Worm (Caenorhabditis elegans) whole organism, L1 larva: ENCODE data around the gene srt-52.

Experiments
- C04F5.9 ChIP-seq: sonication (generic microtip); optimal IDR thresholded peaks from 2 replicates; lab custom pipeline; 2016; ENCODE audit warnings: missing genetic modification characterization, missing compliant biosample characterization
- C16A3.4 ChIP-seq: fragments of 150-350 bp; optimal IDR thresholded peaks from 2 replicates; lab custom pipeline; 2014; ENCODE audit warnings: missing biosample characterization, missing genetic modification characterization
- C34B4.2 ChIP-seq: sonication (generic microtip); optimal IDR thresholded peaks from 2 replicates; lab custom pipeline; 2017; ENCODE audit warnings: mild to moderate bottlenecking, missing genetic modification characterization, missing compliant biosample characterization
- F16B12.6 ChIP-seq: fragments of 150-350 bp; optimal IDR thresholded peaks from 2 replicates; lab custom pipeline; 2014; ENCODE audit warnings: missing biosample characterization, missing genetic modification characterization
- Y116A8C.19 ChIP-seq: sonication (generic microtip); optimal IDR thresholded peaks from 2 replicates; lab custom pipeline; 2016; ENCODE audit warnings: missing compliant biosample characterization, missing genetic modification characterization, borderline replicate concordance
- aha-1 ChIP-seq: fragments of 150-350 bp; optimal IDR thresholded peaks from 2 replicates; lab custom pipeline; 2014; ENCODE audit warnings: missing biosample characterization, missing genetic modification characterization
- aly-2 ChIP-seq: fragments of 150-350 bp; optimal IDR thresholded peaks from 2 replicates; lab custom pipeline; 2014; ENCODE audit warnings: missing biosample characterization, missing genetic modification characterization
- ceh-63 ChIP-seq: fragments of 200-800 bp; sonication (Bioruptor generic); optimal IDR thresholded peaks from 2 replicates; lab custom pipeline; 2018; ENCODE audit warnings: mild to moderate bottlenecking, missing genetic modification characterization, missing compliant biosample characterization
- ceh-8 ChIP-seq: fragments of 200-800 bp; sonication (Bioruptor generic); optimal IDR thresholded peaks from 2 replicates; lab custom pipeline; 2018; ENCODE audit warnings: mild to moderate bottlenecking, missing genetic modification characterization, moderate library complexity, missing compliant biosample characterization
- ceh-82 ChIP-seq, 3 experiments: fragments of 150-350 bp in 1 of 3; sonication (generic microtip) in 2 of 3; optimal IDR thresholded peaks; 2 replicates each; lab custom pipeline; 2014 to 2017; ENCODE audit warnings: missing biosample characterization in 3 of 3, missing genetic modification characterization in 3 of 3
- ceh-90 ChIP-seq: sonication (generic microtip); optimal IDR thresholded peaks from 2 replicates; lab custom pipeline; 2016; ENCODE audit warnings: missing genetic modification characterization, missing compliant biosample characterization
- dpl-1 ChIP-seq, 3 experiments: fragments of 150-350 bp in 2 of 3; sonication (generic microtip) in 1 of 3; optimal IDR thresholded peaks; 2 replicates each; lab custom pipeline; 2014 to 2017; ENCODE audit warnings: missing biosample characterization in 3 of 3, missing genetic modification characterization in 3 of 3, missing genetic modification reagents in 3 of 3
- dsc-1 ChIP-seq: sonication (generic microtip); optimal IDR thresholded peaks from 2 replicates; lab custom pipeline; 2016; ENCODE audit warnings: mild to moderate bottlenecking, missing genetic modification characterization, missing compliant biosample characterization
- egl-13 ChIP-seq: sonication (generic microtip); optimal IDR thresholded peaks from 2 replicates; lab custom pipeline; 2016; ENCODE audit warnings: missing genotype, missing genetic modification reagents, missing genetic modification characterization, missing compliant biosample characterization
- egl-27 ChIP-seq, 2 experiments: fragments of 150-350 bp in 1 of 2; sonication (generic microtip); optimal IDR thresholded peaks; 3 replicates each; lab custom pipeline; 2017 to 2018; ENCODE audit warnings: missing biosample characterization in 2 of 2, missing genetic modification characterization in 2 of 2, missing genetic modification reagents in 2 of 2
- elt-3 ChIP-seq, 6 experiments: fragments of 150-350 bp in 1 of 6; sonication (generic microtip); optimal IDR thresholded peaks; 2 replicates each; lab custom pipeline; 2017 to 2018; ENCODE audit warnings: missing biosample characterization in 6 of 6, missing genetic modification characterization in 6 of 6, inconsistent platforms in 1 of 6
- fkh-10 ChIP-seq: sonication (generic microtip); optimal IDR thresholded peaks from 2 replicates; lab custom pipeline; 2017; ENCODE audit warnings: missing biosample characterization, missing genetic modification reagents, missing genetic modification characterization
- fos-1 ChIP-seq: fragments of 150-350 bp; optimal IDR thresholded peaks from 2 replicates; lab custom pipeline; 2014; ENCODE audit warnings: missing biosample characterization, missing genetic modification characterization
- grh-1 ChIP-seq: fragments of 200-800 bp; sonication (Bioruptor generic); IDR thresholded peaks from 2 replicates; pipeline ENCODE4 v1.3.6; 2022; ENCODE audit warnings: missing genetic modification reagents, missing genetic modification characterization, missing compliant biosample characterization
- hlh-17 ChIP-seq: fragments of 200-800 bp; sonication (Bioruptor generic); optimal IDR thresholded peaks from 2 replicates; lab custom pipeline; 2018; ENCODE audit warnings: missing genetic modification characterization, mild to moderate bottlenecking, missing compliant biosample characterization, moderate library complexity, borderline replicate concordance
- hpl-2 ChIP-seq: fragments of 150-350 bp; optimal IDR thresholded peaks from 2 replicates; lab custom pipeline; 2014; ENCODE audit warnings: missing biosample characterization, missing genetic modification reagents, missing genetic modification characterization
- isw-1 ChIP-seq: fragments of 200-800 bp; sonication (Bioruptor generic); IDR thresholded peaks from 2 replicates; pipeline ENCODE4 v1.3.6; 2022; ENCODE audit warnings: missing genetic modification characterization, missing compliant biosample characterization
- jun-1 ChIP-seq: fragments of 150-350 bp; optimal IDR thresholded peaks from 2 replicates; lab custom pipeline; 2014; ENCODE audit warnings: missing biosample characterization, missing genetic modification reagents, missing genetic modification characterization
- lin-14 ChIP-seq: fragments of 200-800 bp; sonication (Bioruptor generic); optimal IDR thresholded peaks from 2 replicates; lab custom pipeline; 2018; ENCODE audit warnings: mild to moderate bottlenecking, missing genetic modification characterization, moderate library complexity, missing compliant biosample characterization
- lin-39 ChIP-seq: fragments of 150-350 bp; optimal IDR thresholded peaks from 2 replicates; lab custom pipeline; 2014; ENCODE audit warnings: missing biosample characterization, missing genetic modification reagents, missing genetic modification characterization
- lsy-2 ChIP-seq, 2 experiments: fragments of 150-350 bp; optimal IDR thresholded peaks; 2 replicates each; lab custom pipeline; 2014; ENCODE audit warnings: missing biosample characterization in 2 of 2, missing genetic modification characterization in 2 of 2
- mab-9 ChIP-seq: fragments of 200-800 bp; sonication (Bioruptor generic); IDR thresholded peaks from 2 replicates; pipeline ENCODE4 v1.3.6; 2022; ENCODE audit warnings: missing genetic modification reagents, missing genetic modification characterization, missing compliant biosample characterization
- mdl-1 ChIP-seq, 2 experiments: fragments of 150-350 bp; optimal IDR thresholded peaks; 2 replicates each; lab custom pipeline; 2014 to 2017; ENCODE audit warnings: missing biosample characterization in 2 of 2, missing genetic modification characterization in 2 of 2, inconsistent platforms in 1 of 2
- mep-1 ChIP-seq: fragments of 150-350 bp; optimal IDR thresholded peaks from 2 replicates; lab custom pipeline; 2014; ENCODE audit warnings: missing biosample characterization, missing genetic modification characterization
- nhr-19 ChIP-seq: fragments of 200-800 bp; sonication (Bioruptor generic); conservative IDR thresholded peaks from 2 replicates; pipeline ENCODE4 v1.3.6; 2022; ENCODE audit warnings: missing genetic modification characterization, missing compliant biosample characterization
- nhr-47 ChIP-seq: sonication (generic microtip); optimal IDR thresholded peaks from 2 replicates; lab custom pipeline; 2016; ENCODE audit warnings: mild to moderate bottlenecking, missing genetic modification characterization, moderate library complexity, missing compliant biosample characterization
- nhr-71 ChIP-seq: sonication (generic microtip); optimal IDR thresholded peaks from 2 replicates; lab custom pipeline; 2016; ENCODE audit warnings: mild to moderate bottlenecking, missing genetic modification characterization, moderate library complexity, missing compliant biosample characterization
- nhr-84 ChIP-seq: sonication (generic microtip); optimal IDR thresholded peaks from 2 replicates; lab custom pipeline; 2017; ENCODE audit warnings: missing biosample characterization, missing genetic modification characterization
- nhr-90 ChIP-seq: sonication (generic microtip); optimal IDR thresholded peaks from 2 replicates; lab custom pipeline; 2016; ENCODE audit warnings: mild to moderate bottlenecking, missing genetic modification characterization, missing compliant biosample characterization; ENCODE audit not compliant: poor library complexity
- pag-3 ChIP-seq: sonication (generic microtip); optimal IDR thresholded peaks from 2 replicates; lab custom pipeline; 2017; ENCODE audit warnings: missing genetic modification characterization, mild to moderate bottlenecking, missing compliant biosample characterization, antibody characterized with exemption, borderline replicate concordance; ENCODE audit not compliant: insufficient read depth
- pax-3 ChIP-seq: fragments of 200-800 bp; sonication (Bioruptor generic); optimal IDR thresholded peaks from 2 replicates; lab custom pipeline; 2018; ENCODE audit warnings: mild to moderate bottlenecking, missing genetic modification characterization, moderate library complexity, missing compliant biosample characterization
- pqm-1 ChIP-seq: sonication (generic microtip); optimal IDR thresholded peaks from 3 replicates; lab custom pipeline; 2017; ENCODE audit warnings: missing biosample characterization, missing genetic modification characterization
- rnt-1 ChIP-seq: sonication (generic microtip); optimal IDR thresholded peaks from 2 replicates; lab custom pipeline; 2016; ENCODE audit warnings: mild to moderate bottlenecking, missing genetic modification characterization, moderate library complexity, missing compliant biosample characterization
- skn-1 ChIP-seq: fragments of 150-350 bp; optimal IDR thresholded peaks from 2 replicates; lab custom pipeline; 2014; ENCODE audit warnings: missing biosample characterization, missing genetic modification characterization
- snpc-4 ChIP-seq: fragments of 150-350 bp; optimal IDR thresholded peaks from 2 replicates; lab custom pipeline; 2014; ENCODE audit warnings: missing biosample characterization, missing genetic modification characterization
- snu-23 ChIP-seq: sonication (generic microtip); optimal IDR thresholded peaks from 2 replicates; lab custom pipeline; 2016; ENCODE audit warnings: missing genetic modification characterization, missing compliant biosample characterization
- sptf-1 ChIP-seq: fragments of 150-350 bp; optimal IDR thresholded peaks from 2 replicates; lab custom pipeline; 2014; ENCODE audit warnings: missing biosample characterization, missing genetic modification characterization
- swsn-7 ChIP-seq: sonication (generic microtip); optimal IDR thresholded peaks from 2 replicates; lab custom pipeline; 2016; ENCODE audit warnings: missing genetic modification characterization, missing compliant biosample characterization
- tlp-1 ChIP-seq: fragments of 150-350 bp; optimal IDR thresholded peaks from 2 replicates; lab custom pipeline; 2014; ENCODE audit warnings: missing biosample characterization, missing genetic modification characterization
- unc-130 ChIP-seq: fragments of 150-350 bp; optimal IDR thresholded peaks from 2 replicates; lab custom pipeline; 2017; ENCODE audit warnings: missing biosample characterization, missing genetic modification characterization, inconsistent platforms
- unc-62 ChIP-seq: fragments of 150-350 bp; optimal IDR thresholded peaks from 2 replicates; lab custom pipeline; 2014; ENCODE audit warnings: missing biosample characterization, missing genetic modification reagents, missing genetic modification characterization
- unc-86 ChIP-seq: sonication (generic microtip); optimal IDR thresholded peaks from 2 replicates; lab custom pipeline; 2016; ENCODE audit warnings: missing genetic modification characterization, missing compliant biosample characterization
- vab-15 ChIP-seq: sonication (generic microtip); optimal IDR thresholded peaks from 2 replicates; lab custom pipeline; 2017; ENCODE audit warnings: missing genotype, mild to moderate bottlenecking, missing genetic modification characterization, missing compliant biosample characterization
- xbp-1 ChIP-seq: sonication (generic microtip); optimal IDR thresholded peaks from 2 replicates; lab custom pipeline; 2016; ENCODE audit warnings: missing genetic modification characterization, missing compliant biosample characterization
- zip-4 ChIP-seq: fragments of 200-800 bp; sonication (Bioruptor generic); optimal IDR thresholded peaks from 2 replicates; lab custom pipeline; 2018; ENCODE audit warnings: mild to moderate bottlenecking, missing genetic modification characterization, moderate library complexity, missing compliant biosample characterization

Gene srt-52

DNA sequence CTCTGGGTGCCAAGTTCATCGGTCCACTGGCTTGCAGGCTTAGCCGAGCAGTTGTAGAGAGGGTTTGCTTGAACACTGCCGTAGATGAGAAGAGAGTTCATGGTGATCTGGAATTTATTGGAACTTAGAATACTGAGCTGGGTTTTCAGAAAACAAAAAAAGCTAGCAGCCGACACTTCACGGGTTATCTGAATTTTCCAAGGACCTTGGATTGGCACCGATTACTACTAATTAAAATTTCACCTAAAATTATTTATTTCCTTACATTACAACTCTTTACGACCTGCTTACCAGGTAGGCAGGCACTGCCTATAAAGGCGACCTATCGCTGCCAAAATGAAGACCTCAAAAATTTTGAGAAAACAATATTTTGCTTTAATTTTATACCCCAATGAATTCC, at the start of gene srt-52:
Gene srt-52 (minus strand): TSS at position 101 of the 400 bp plus-strand sequence.
- TF ChIP-seq mab-9 (GFP tag; lab: Robert Waterston, UW): no peak
- no peak for TF ChIP-seq snpc-4
- no peak for TF ChIP-seq aly-2 (tag; lab: Kevin White, UChicago)
- no peak for TF ChIP-seq pax-3
- no peak for TF ChIP-seq lin-39 (tag; lab: Kevin White, UChicago)
- no peak for TF ChIP-seq sptf-1 (tag; lab: Kevin White, UChicago)
- TF ChIP-seq egl-27 (tag; optimal IDR thresholded peaks at IDR 0.05; lab: Kevin White, UChicago): no peak
- no peak for TF ChIP-seq hpl-2 (GFP tag; lab: Kevin White, UChicago)
- no peak for TF ChIP-seq elt-3 (tag; optimal IDR thresholded peaks at IDR 0.05; lab: Kevin White, UChicago)
- no peak for TF ChIP-seq skn-1 (tag; lab: Kevin White, UChicago)
- TF ChIP-seq unc-62 (GFP tag; lab: Kevin White, UChicago): no peak
- TF ChIP-seq snu-23: no peak
- no peak for TF ChIP-seq egl-13 (tag; lab: Kevin White, UChicago)
- no peak for TF ChIP-seq F16B12.6 (tag; lab: Kevin White, UChicago)
- TF ChIP-seq fos-1 (tag; lab: Kevin White, UChicago): no peak
- TF ChIP-seq tlp-1 (tag; lab: Kevin White, UChicago): no peak
- TF ChIP-seq mdl-1 (tag; optimal IDR thresholded peaks at IDR 0.05; lab: Kevin White, UChicago): no peak
- TF ChIP-seq zip-4 (GFP tag; lab: Kevin White, UChicago): no peak

DNA sequence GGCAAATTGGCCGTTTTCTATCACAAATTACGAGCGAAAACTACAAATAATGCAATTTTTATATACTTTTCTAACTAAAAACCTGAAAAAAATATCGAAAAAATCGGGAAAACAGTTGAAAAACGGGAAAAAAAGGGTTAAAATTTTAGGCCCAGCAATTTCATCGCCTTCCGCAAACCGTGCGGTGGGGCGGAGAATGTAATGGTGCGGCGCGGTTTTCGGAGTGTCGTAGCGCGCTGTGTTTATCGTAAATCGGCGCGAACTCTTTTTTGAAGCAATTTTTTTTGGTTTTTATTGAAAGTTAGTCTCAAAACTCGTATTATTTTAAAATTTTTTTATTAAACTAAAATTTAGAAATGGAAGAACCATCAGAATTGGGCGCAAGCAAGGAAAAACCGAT, 48.6 kb upstream of the srt-52 start, which contains the start of gene picd-1:
Gene picd-1 (plus strand): TSS at position 352 of the 400 bp plus-strand sequence.
- TF ChIP-seq C16A3.4 (tag; lab: Kevin White, UChicago) (peak; percentile 89), unc-62 (GFP tag; lab: Kevin White, UChicago) (no peak), snpc-4 (peak; percentile 39), vab-15 (tag; lab: Kevin White, UChicago) (no peak), ceh-63 (GFP tag; lab: Kevin White, UChicago) (no peak), nhr-19 (GFP tag; lab: Robert Waterston, UW) (peak; percentile 62), nhr-47 (tag; lab: Kevin White, UChicago) (no peak), pax-3 (peak; percentile 37), fkh-10 (GFP tag; lab: Kevin White, UChicago) (peak; percentile 37), ceh-90 (tag; lab: Kevin White, UChicago) (no peak), ceh-82 (tag; optimal IDR thresholded peaks at IDR 0.05; lab: Kevin White, UChicago) (peak; percentile 46 to 93 (median 79)), C04F5.9 (tag; lab: Kevin White, UChicago) (no peak), unc-130 (tag; lab: Kevin White, UChicago) (peak; percentile 86), Y116A8C.19 (tag; lab: Kevin White, UChicago) (no peak), xbp-1 (tag; lab: Kevin White, UChicago) (no peak), lin-14 (GFP tag; lab: Kevin White, UChicago) (no peak), lin-39 (tag; lab: Kevin White, UChicago) (peak; percentile 1), jun-1 (tag; lab: Kevin White, UChicago) (peak; percentile 54), aha-1 (no peak), isw-1 (GFP tag; lab: Robert Waterston, UW) (peak; percentile 70), unc-86 (no peak), dsc-1 (tag; lab: Kevin White, UChicago) (peak; percentile 52), lsy-2 (tag; optimal IDR thresholded peaks at IDR 0.05; lab: Kevin White, UChicago) (peak; percentile 80 to 89), elt-3 (tag; optimal IDR thresholded peaks at IDR 0.05; lab: Kevin White, UChicago) (peak in 3 of 6 experiments; percentile 37 to 56 (median 43)), pag-3 (tag; lab: Kevin White, UChicago) (no peak), nhr-90 (peak; percentile 32), swsn-7 (no peak), rnt-1 (tag; lab: Kevin White, UChicago) (peak; percentile 86), ceh-8 (GFP tag; lab: Kevin White, UChicago) (no peak), pqm-1 (no peak), nhr-84 (tag; lab: Kevin White, UChicago) (no peak), mdl-1 (tag; optimal IDR thresholded peaks at IDR 0.05; lab: Kevin White, UChicago) (peak in 1 of 2 experiments; percentile 53), grh-1 (GFP tag; lab: Robert Waterston, UW) (no peak), F16B12.6 (tag; lab: Kevin White, UChicago) (peak; percentile 61), C34B4.2 (tag; lab: Kevin White, UChicago) (no peak), mep-1 (peak; percentile 74), hlh-17 (GFP tag; lab: Kevin White, UChicago) (no peak), nhr-71 (tag; lab: Kevin White, UChicago) (peak; percentile 88), dpl-1 (GFP tag; optimal IDR thresholded peaks at IDR 0.05; lab: Kevin White, UChicago) (peak; percentile 76 to 88 (median 81))
